Worm (Caenorhabditis elegans) whole organism, midembryonic: ENCODE results near the gene ZC239.22.
"Not testable (repeated sequence)": the region's sequence is repeated elsewhere in the genome, so short reads cannot be mapped to it uniquely, and the experiment has no call there.

ENCODE experiments used
- T22C8.4 ChIP-seq: fragments of 200-800 bp; sonication (Bioruptor generic); IDR thresholded peaks from 2 replicates; pipeline ENCODE4 v1.3.6; 2022; ENCODE audit warnings: missing genetic modification characterization, missing compliant biosample characterization
- cog-1 ChIP-seq: sonication (generic microtip); optimal IDR thresholded peaks from 2 replicates; lab custom pipeline; 2016; ENCODE audit warnings: missing genetic modification characterization, missing compliant biosample characterization
- flt-1 ChIP-seq: fragments of 200-800 bp; sonication (Bioruptor generic); IDR thresholded peaks from 2 replicates; pipeline ENCODE4 v1.3.6; 2022; ENCODE audit warnings: missing genetic modification characterization, missing compliant biosample characterization
- klf-2 ChIP-seq: fragments of 200-800 bp; sonication (Bioruptor generic); conservative IDR thresholded peaks from 2 replicates; pipeline ENCODE4 v1.3.6; 2022; ENCODE audit warnings: missing genetic modification reagents, missing genetic modification characterization, missing compliant biosample characterization
- med-1 ChIP-seq: sonication (generic microtip); optimal IDR thresholded peaks from 2 replicates; lab custom pipeline; 2017; ENCODE audit warnings: missing genetic modification characterization, mild to moderate bottlenecking, missing compliant biosample characterization, antibody characterized with exemption, missing genetic modification reagents; ENCODE audit not compliant: insufficient read depth
- ref-1 ChIP-seq: fragments of 200-800 bp; sonication (Bioruptor generic); conservative IDR thresholded peaks from 2 replicates; pipeline ENCODE4 v1.3.6; 2022; ENCODE audit warnings: missing genetic modification reagents, missing genetic modification characterization, missing compliant biosample characterization
- tab-1 ChIP-seq: fragments of 200-800 bp; sonication (Bioruptor generic); IDR thresholded peaks from 2 replicates; pipeline ENCODE4 v1.3.6; 2022; ENCODE audit warnings: missing genetic modification characterization, missing compliant biosample characterization
- ztf-23 ChIP-seq: fragments of 200-800 bp; sonication (Bioruptor generic); IDR thresholded peaks from 2 replicates; pipeline ENCODE4 v1.3.6; 2022; ENCODE audit warnings: missing genetic modification reagents, missing genetic modification characterization, missing compliant biosample characterization
- ztf-29 ChIP-seq: fragments of 200-800 bp; sonication (Bioruptor generic); IDR thresholded peaks from 2 replicates; pipeline ENCODE4 v1.3.6; 2022; ENCODE audit warnings: missing genetic modification reagents, missing genetic modification characterization, missing compliant biosample characterization

Gene ZC239.22

DNA sequence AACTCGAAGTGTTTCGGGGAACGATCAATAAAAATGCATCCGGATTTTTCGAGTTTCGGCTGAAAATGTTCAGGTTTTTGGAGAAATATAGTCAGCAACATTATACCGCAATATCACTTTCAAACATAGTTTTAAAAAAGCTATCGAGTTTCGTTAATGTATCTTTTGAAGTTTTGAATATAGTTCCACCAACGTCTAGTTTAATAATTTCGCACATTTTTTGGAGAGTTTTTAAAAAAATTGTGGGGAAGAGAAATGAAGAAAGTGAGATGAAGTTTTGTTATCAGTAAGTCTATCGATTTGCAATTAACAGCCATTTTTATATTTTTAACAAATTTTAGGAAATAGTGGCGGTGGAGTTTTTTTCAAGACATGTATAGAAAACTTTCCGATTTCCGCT, 5.2 kb upstream of the ZC239.22 start, which contains the start of gene ZC239.17:
Gene ZC239.17 (minus strand): TSS at position 101 of the 400 bp plus-strand sequence.
- TF ChIP-seq med-1 (GFP tag; lab: Kevin White, UChicago) (no peak), ztf-29 (no peak), ztf-23 (GFP tag; lab: Robert Waterston, UW) (no peak), flt-1 (GFP tag; lab: Robert Waterston, UW) (no peak), tab-1 (GFP tag; lab: Robert Waterston, UW) (no peak), cog-1 (tag; lab: Kevin White, UChicago) (no peak), ref-1 (GFP tag; lab: Robert Waterston, UW) (no peak), T22C8.4 (GFP tag; lab: Robert Waterston, UW) (no peak), klf-2 (GFP tag; lab: Robert Waterston, UW) (no peak)

DNA sequence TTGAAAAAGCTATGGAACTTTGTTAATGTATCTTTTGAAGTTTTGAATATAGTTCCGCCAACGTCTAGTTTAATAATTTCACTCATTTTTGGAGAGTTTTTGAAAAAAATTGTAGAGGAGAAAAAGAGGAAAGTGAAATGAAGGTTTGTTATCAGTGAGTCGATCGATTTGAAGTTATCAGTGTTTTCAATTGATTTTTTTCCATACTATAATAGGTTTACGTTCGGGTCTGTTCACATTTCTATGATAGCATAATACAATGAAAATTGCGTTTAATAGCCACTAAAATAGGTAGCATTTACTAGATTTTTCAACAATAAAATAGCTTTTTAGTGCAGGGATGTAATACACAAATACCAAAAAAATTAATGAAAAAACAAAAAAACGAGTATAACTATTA, 4.6 kb upstream of the ZC239.22 start, which contains the start of gene ZC239.16:
Gene ZC239.16 (minus strand): TSS at position 120 of the 400 bp plus-strand sequence.
- no peak for TF ChIP-seq flt-1 (GFP tag; lab: Robert Waterston, UW)
- TF ChIP-seq klf-2 (GFP tag; lab: Robert Waterston, UW), result no peak
- no peak for TF ChIP-seq cog-1 (tag; lab: Kevin White, UChicago)
- no peak for TF ChIP-seq tab-1 (GFP tag; lab: Robert Waterston, UW)
- no peak for TF ChIP-seq med-1 (GFP tag; lab: Kevin White, UChicago)
- TF ChIP-seq ref-1 (GFP tag; lab: Robert Waterston, UW), result no peak

DNA sequence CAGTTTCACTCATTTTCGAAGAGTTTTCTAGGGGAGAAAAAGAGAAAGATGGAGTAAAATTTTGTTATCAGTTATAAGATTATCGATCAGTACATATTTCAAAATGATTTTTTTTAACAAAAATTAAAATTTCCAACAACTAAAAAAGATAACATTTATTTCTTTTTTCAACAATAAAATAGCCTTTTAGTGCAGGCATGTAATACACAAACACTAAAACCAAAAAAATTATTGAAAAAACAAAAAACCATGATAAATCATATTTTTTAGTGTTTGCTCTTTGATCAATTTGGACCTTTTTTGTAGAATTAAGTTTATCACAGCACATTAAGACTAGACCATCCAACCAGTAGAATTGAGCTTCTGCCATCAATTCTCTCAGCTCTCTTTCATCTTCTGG, 4.0 kb upstream of the ZC239.22 start, which contains the start of gene ZC239.15:
Gene ZC239.15 (minus strand): TSS at position 101 of the 400 bp plus-strand sequence.
- TF ChIP-seq ztf-23 (GFP tag; lab: Robert Waterston, UW) (no peak), flt-1 (GFP tag; lab: Robert Waterston, UW) (no peak), med-1 (GFP tag; lab: Kevin White, UChicago) (no peak), tab-1 (GFP tag; lab: Robert Waterston, UW) (no peak), klf-2 (GFP tag; lab: Robert Waterston, UW) (no peak), cog-1 (tag; lab: Kevin White, UChicago) (no peak), ref-1 (GFP tag; lab: Robert Waterston, UW) (no peak), T22C8.4 (GFP tag; lab: Robert Waterston, UW) (no peak), ztf-29 (no peak)

DNA sequence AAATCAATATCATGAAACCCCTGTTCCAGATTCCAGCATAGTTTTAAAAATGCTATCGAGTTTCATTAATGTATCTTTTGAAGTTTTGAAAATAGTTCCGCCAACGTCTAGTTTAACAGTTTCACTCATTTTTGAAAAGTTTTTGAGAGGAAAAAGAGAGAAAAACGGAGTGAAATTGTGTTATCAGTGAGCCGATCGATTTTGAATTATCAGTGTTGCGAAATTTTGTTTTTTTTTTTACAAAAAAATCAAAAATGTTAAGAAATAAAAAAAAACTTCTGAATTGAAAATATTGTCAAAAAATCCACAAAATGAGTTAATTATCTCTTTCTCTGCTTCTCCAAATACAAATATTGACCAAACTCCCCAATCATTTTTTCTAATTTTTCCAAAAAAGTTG, 2.1 kb upstream of the ZC239.22 start, which contains the start of gene ZC239.13:
Gene ZC239.13 (minus strand): TSS at position 154 of the 400 bp plus-strand sequence.
- no peak for TF ChIP-seq klf-2 (GFP tag; lab: Robert Waterston, UW)
- no peak for TF ChIP-seq flt-1 (GFP tag; lab: Robert Waterston, UW)
- TF ChIP-seq ztf-29, result no peak
- no peak for TF ChIP-seq cog-1 (tag; lab: Kevin White, UChicago)
- TF ChIP-seq tab-1 (GFP tag; lab: Robert Waterston, UW), result no peak
- TF ChIP-seq med-1 (GFP tag; lab: Kevin White, UChicago), result no peak
- no peak for TF ChIP-seq ref-1 (GFP tag; lab: Robert Waterston, UW)
- no peak for TF ChIP-seq ztf-23 (GFP tag; lab: Robert Waterston, UW)
- TF ChIP-seq T22C8.4 (GFP tag; lab: Robert Waterston, UW), result no peak

DNA sequence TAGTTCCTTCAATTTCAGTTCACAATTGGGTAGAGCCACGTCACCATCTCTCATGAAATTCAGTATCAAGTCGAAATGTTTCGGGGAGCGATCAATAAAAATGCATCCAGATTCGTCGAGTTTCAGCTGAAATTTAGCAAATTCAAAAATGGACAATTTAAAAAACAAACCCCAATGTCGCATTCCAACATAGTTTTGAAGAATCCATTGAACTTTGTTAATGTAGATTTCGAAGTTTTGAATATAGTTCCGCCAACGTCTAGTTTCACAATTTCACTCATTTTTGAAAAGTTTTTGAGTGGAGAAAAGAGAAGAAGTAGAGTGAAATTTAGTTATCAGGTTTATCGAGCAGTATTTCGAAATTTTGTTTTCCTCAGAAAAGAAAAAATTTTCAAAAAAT, 1.1 kb upstream of the ZC239.22 start, which contains the start of gene ZC239.14:
Gene ZC239.14 (minus strand): TSS at position 305 of the 400 bp plus-strand sequence.
- TF ChIP-seq med-1 (GFP tag; lab: Kevin White, UChicago), result no peak
- no peak for TF ChIP-seq cog-1 (tag; lab: Kevin White, UChicago)
- no peak for TF ChIP-seq flt-1 (GFP tag; lab: Robert Waterston, UW)
- TF ChIP-seq ref-1 (GFP tag; lab: Robert Waterston, UW), result no peak

DNA sequence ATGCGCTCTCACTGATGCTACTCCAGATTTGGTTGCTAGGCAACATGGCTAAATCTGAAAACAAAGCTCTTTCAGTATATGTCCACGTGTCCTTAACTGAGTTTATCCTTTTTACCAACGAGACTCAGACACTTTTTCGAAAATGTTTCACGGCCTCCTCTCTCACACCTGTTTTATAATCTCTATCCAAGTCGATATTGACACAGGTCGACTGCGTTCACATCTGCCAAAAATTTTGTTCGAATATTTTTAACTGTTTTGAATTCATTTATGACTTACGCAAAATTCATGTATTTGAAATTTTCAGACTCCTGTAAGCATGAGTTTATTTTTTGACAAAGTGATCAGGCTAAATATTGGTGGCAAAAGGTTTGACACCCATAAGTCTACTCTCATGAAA, 4.9 kb downstream of the ZC239.22 start, which contains the start of gene ZC239.3:
Gene ZC239.3 (plus strand): TSS at position 301 of the 400 bp plus-strand sequence.
- not testable (repeated sequence) for TF ChIP-seq flt-1 (GFP tag; lab: Robert Waterston, UW); klf-2 (GFP tag; lab: Robert Waterston, UW); ztf-29

DNA sequence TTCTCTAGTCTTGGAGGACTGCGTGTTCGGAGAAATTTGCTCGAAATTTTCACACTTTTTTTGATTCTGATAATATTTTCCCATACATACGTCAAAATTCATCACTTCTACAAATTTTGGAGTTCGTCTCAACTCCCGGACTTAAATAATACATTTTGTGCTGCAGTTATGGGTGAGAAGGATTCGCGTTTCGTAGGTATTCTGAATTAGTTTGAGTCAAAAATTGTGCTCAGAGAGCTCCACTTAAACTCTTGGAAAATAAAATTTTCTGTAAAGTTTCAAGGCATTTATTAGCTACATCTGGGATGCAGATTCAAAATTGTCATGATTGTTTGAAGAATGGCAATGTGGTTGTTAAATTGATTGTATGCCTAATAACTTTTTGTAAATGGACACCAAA, 6.7 kb downstream of the ZC239.22 start, which contains the start of gene ZC239.4:
Gene ZC239.4 (plus strand): TSS at position 301 of the 400 bp plus-strand sequence.
- TF ChIP-seq ztf-29 (no peak), T22C8.4 (GFP tag; lab: Robert Waterston, UW) (no peak), med-1 (GFP tag; lab: Kevin White, UChicago) (no peak), tab-1 (GFP tag; lab: Robert Waterston, UW) (no peak), ztf-23 (GFP tag; lab: Robert Waterston, UW) (no peak), flt-1 (GFP tag; lab: Robert Waterston, UW) (no peak), klf-2 (GFP tag; lab: Robert Waterston, UW) (no peak), ref-1 (GFP tag; lab: Robert Waterston, UW) (no peak), cog-1 (tag; lab: Kevin White, UChicago) (no peak)

DNA sequence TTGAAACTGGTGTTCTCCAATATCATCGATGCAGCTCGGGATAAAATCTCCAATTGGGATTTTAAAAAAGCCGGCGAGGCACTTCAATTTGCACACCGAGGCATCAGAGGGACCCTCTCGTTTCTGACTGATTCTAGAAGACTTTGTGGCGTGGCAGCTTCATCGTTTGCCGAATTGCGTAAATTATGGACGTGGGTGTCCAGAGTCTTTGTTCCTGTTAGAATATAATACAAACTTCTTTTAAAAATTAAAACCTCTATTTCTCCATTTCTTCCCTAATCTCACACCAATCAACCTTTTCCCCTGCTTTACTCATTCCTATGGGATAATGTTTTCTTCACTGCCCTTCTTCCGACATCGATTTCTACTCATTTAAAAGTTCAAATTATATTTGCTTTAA, 10.3 kb downstream of the ZC239.22 start, which contains the start of gene ZC239.5:
Gene ZC239.5 (plus strand): TSS at position 301 of the 400 bp plus-strand sequence.
- TF ChIP-seq ztf-29, result no peak
- TF ChIP-seq tab-1 (GFP tag; lab: Robert Waterston, UW), result no peak
- no peak for TF ChIP-seq klf-2 (GFP tag; lab: Robert Waterston, UW)
- no peak for TF ChIP-seq ztf-23 (GFP tag; lab: Robert Waterston, UW)
- no peak for TF ChIP-seq cog-1 (tag; lab: Kevin White, UChicago)
- no peak for TF ChIP-seq ref-1 (GFP tag; lab: Robert Waterston, UW)
- no peak for TF ChIP-seq T22C8.4 (GFP tag; lab: Robert Waterston, UW)
- TF ChIP-seq flt-1 (GFP tag; lab: Robert Waterston, UW), result no peak
- no peak for TF ChIP-seq med-1 (GFP tag; lab: Kevin White, UChicago)

DNA sequence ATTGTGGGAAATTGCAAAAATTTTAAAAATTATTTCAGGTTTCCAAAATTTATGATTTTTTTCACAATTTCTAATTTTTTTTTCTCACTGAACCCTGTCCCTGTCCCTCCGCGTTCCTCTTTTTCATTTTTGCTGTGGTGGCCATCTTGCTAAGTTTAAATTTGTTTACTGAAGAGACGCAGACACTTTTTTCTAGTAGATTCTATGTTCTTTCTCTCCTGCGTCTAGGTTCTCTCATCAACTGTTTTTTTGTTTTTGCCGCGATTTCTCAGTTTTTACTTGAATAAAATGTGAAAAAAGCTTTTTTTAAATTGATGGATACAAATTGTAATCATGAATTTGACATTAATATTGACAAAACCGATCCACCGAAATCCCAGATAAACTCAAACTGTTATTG, 11.4 kb downstream of the ZC239.22 start, which contains the start of gene ZC239.6:
Gene ZC239.6 (plus strand): TSS at position 381 of the 400 bp plus-strand sequence.
- TF ChIP-seq med-1 (GFP tag; lab: Kevin White, UChicago) (no peak), tab-1 (GFP tag; lab: Robert Waterston, UW) (no peak), flt-1 (GFP tag; lab: Robert Waterston, UW) (no peak), ztf-23 (GFP tag; lab: Robert Waterston, UW) (no peak), klf-2 (GFP tag; lab: Robert Waterston, UW) (no peak)
